Worm (Caenorhabditis elegans) whole organism, early embryonic: ENCODE data around the gene crm-1.

Source experiments
- B0310.2 ChIP-seq: sonication (generic microtip); optimal IDR thresholded peaks from 2 replicates; lab custom pipeline; 2016; ENCODE audit warnings: mild to moderate bottlenecking, missing genetic modification characterization, missing compliant biosample characterization
- F13C5.2 ChIP-seq: sonication (generic microtip); optimal IDR thresholded peaks from 2 replicates; lab custom pipeline; 2017; ENCODE audit warnings: mild to moderate bottlenecking, missing genetic modification characterization, inconsistent platforms, missing compliant biosample characterization
- ama-1 ChIP-seq: fragments of 150-350 bp; optimal IDR thresholded peaks from 2 replicates; lab custom pipeline; 2014
- ceh-13 ChIP-seq: fragments of 200-800 bp; sonication (Bioruptor generic); optimal IDR thresholded peaks from 2 replicates; lab custom pipeline; 2018; ENCODE audit warnings: mild to moderate bottlenecking, missing genetic modification characterization, missing compliant biosample characterization
- ceh-36 ChIP-seq: sonication (generic microtip); optimal IDR thresholded peaks from 2 replicates; lab custom pipeline; 2016; ENCODE audit warnings: missing genetic modification characterization, inconsistent platforms, missing compliant biosample characterization
- flt-1 ChIP-seq: fragments of 200-800 bp; sonication (Bioruptor generic); IDR thresholded peaks from 2 replicates; pipeline ENCODE4 v1.3.6; 2022; ENCODE audit warnings: missing genetic modification characterization, missing compliant biosample characterization
- hmg-4 ChIP-seq: fragments of 200-800 bp; sonication (Bioruptor generic); optimal IDR thresholded peaks from 2 replicates; lab custom pipeline; 2018; ENCODE audit warnings: mild to moderate bottlenecking, missing genetic modification characterization, missing compliant biosample characterization
- hnd-1 ChIP-seq: sonication (generic microtip); optimal IDR thresholded peaks from 2 replicates; lab custom pipeline; 2016; ENCODE audit warnings: missing genetic modification characterization, missing compliant biosample characterization
- pes-1 ChIP-seq: fragments of 200-800 bp; sonication (Bioruptor generic); IDR thresholded peaks from 2 replicates; pipeline ENCODE4 v1.3.6; 2022; ENCODE audit warnings: missing genetic modification reagents, missing genetic modification characterization, missing compliant biosample characterization
- scrt-1 ChIP-seq: fragments of 200-800 bp; sonication (Bioruptor generic); IDR thresholded peaks from 2 replicates; pipeline ENCODE4 v1.3.6; 2022; ENCODE audit warnings: missing genetic modification characterization, missing compliant biosample characterization
- tbx-11 ChIP-seq: fragments of 200-800 bp; sonication (Bioruptor generic); IDR thresholded peaks from 2 replicates; pipeline ENCODE4 v1.3.6; 2022; ENCODE audit warnings: missing genetic modification characterization, missing compliant biosample characterization
- tbx-37 ChIP-seq: fragments of 200-800 bp; sonication (Bioruptor generic); conservative IDR thresholded peaks from 2 replicates; pipeline ENCODE4 v1.3.6; 2022; ENCODE audit warnings: missing genetic modification reagents, missing genetic modification characterization, missing compliant biosample characterization

ce11 chrV:10317294-10317693, 14.6 kb downstream of the crm-1 start, which contains the start of gene asps-1:
- no peak for TF ChIP-seq ama-1 (lab: Kevin White, UChicago)
- TF ChIP-seq scrt-1 (GFP tag; lab: Robert Waterston, UW): no peak
- TF ChIP-seq tbx-11 (GFP tag; lab: Robert Waterston, UW): no peak
- no peak for TF ChIP-seq tbx-37 (GFP tag; lab: Robert Waterston, UW)
- no peak for TF ChIP-seq flt-1
- TF ChIP-seq B0310.2: no peak
- TF ChIP-seq hmg-4: no peak
- TF ChIP-seq hnd-1 (tag; lab: Kevin White, UChicago): no peak
- TF ChIP-seq ceh-13 (GFP tag; lab: Kevin White, UChicago): no peak
- TF ChIP-seq ceh-36 (tag; lab: Kevin White, UChicago): no peak
- no peak for TF ChIP-seq F13C5.2 (tag; lab: Kevin White, UChicago)
- no peak for TF ChIP-seq pes-1 (GFP tag; lab: Robert Waterston, UW)
